Worm (Caenorhabditis elegans) whole organism, late embryonic: ENCODE data around the gene M01B2.12.
"Not testable (repeated sequence)": the region's sequence is repeated elsewhere in the genome, so short reads cannot be mapped to it uniquely, and the experiment has no call there.

Experiments used
- C08G9.2 ChIP-seq: sonication (generic microtip); optimal IDR thresholded peaks from 2 replicates; lab custom pipeline; 2016; ENCODE audit warnings: mild to moderate bottlenecking, missing genetic modification characterization, moderate library complexity, missing compliant biosample characterization
- C38D4.7 ChIP-seq: fragments of 200-800 bp; sonication (Bioruptor generic); optimal IDR thresholded peaks from 2 replicates; lab custom pipeline; 2018; ENCODE audit warnings: mild to moderate bottlenecking, missing genetic modification characterization, moderate library complexity, missing compliant biosample characterization
- F13H6.1 ChIP-seq: sonication (generic microtip); optimal IDR thresholded peaks from 2 replicates; lab custom pipeline; 2016; ENCODE audit warnings: missing genetic modification characterization, missing compliant biosample characterization
- T23F11.4 ChIP-seq: fragments of 200-800 bp; sonication (Bioruptor generic); optimal IDR thresholded peaks from 2 replicates; lab custom pipeline; 2018; ENCODE audit warnings: mild to moderate bottlenecking, missing genetic modification characterization, missing compliant biosample characterization
- ahr-1 ChIP-seq: sonication (generic microtip); optimal IDR thresholded peaks from 2 replicates; lab custom pipeline; 2016; ENCODE audit warnings: missing genetic modification characterization, missing compliant biosample characterization
- ama-1 ChIP-seq: fragments of 150-350 bp; optimal IDR thresholded peaks from 2 replicates; lab custom pipeline; 2014
- ceh-19 ChIP-seq: fragments of 200-800 bp; sonication (Bioruptor generic); optimal IDR thresholded peaks from 2 replicates; lab custom pipeline; 2018; ENCODE audit warnings: mild to moderate bottlenecking, missing genetic modification characterization, missing compliant biosample characterization
- ceh-2 ChIP-seq: sonication (generic microtip); optimal IDR thresholded peaks from 2 replicates; lab custom pipeline; 2016; ENCODE audit warnings: missing genotype, missing genetic modification characterization, missing compliant biosample characterization
- ceh-22 ChIP-seq: sonication (generic microtip); optimal IDR thresholded peaks from 2 replicates; lab custom pipeline; 2017; ENCODE audit warnings: missing biosample characterization, missing genetic modification characterization
- ceh-30 ChIP-seq: fragments of 150-350 bp; optimal IDR thresholded peaks from 2 replicates; lab custom pipeline; 2014; ENCODE audit warnings: missing biosample characterization, missing genetic modification characterization
- ceh-48 ChIP-seq: sonication (generic microtip); optimal IDR thresholded peaks from 2 replicates; lab custom pipeline; 2016; ENCODE audit warnings: missing genetic modification characterization, inconsistent platforms, missing compliant biosample characterization
- ceh-6 ChIP-seq: fragments of 200-800 bp; sonication (Bioruptor generic); optimal IDR thresholded peaks from 2 replicates; lab custom pipeline; 2018; ENCODE audit warnings: mild to moderate bottlenecking, missing genetic modification characterization, missing compliant biosample characterization
- dmd-4 ChIP-seq: sonication (generic microtip); optimal IDR thresholded peaks from 2 replicates; lab custom pipeline; 2016; ENCODE audit warnings: borderline replicate concordance, missing genetic modification characterization, missing compliant biosample characterization
- dve-1 ChIP-seq: sonication (generic microtip); optimal IDR thresholded peaks from 2 replicates; lab custom pipeline; 2017; ENCODE audit warnings: antibody characterized with exemption, mild to moderate bottlenecking, missing genetic modification characterization, missing compliant biosample characterization
- elt-2 ChIP-seq: sonication (generic microtip); optimal IDR thresholded peaks from 2 replicates; lab custom pipeline; 2016; ENCODE audit warnings: missing genetic modification reagents, missing genetic modification characterization, missing compliant biosample characterization
- fkh-10 ChIP-seq: fragments of 150-350 bp; optimal IDR thresholded peaks from 2 replicates; lab custom pipeline; 2014; ENCODE audit warnings: missing biosample characterization, missing genetic modification reagents, missing genetic modification characterization
- fkh-6 ChIP-seq: sonication (generic microtip); optimal IDR thresholded peaks from 2 replicates; lab custom pipeline; 2016; ENCODE audit warnings: missing genetic modification characterization, missing compliant biosample characterization
- hlh-13 ChIP-seq: fragments of 200-800 bp; sonication (Bioruptor generic); optimal IDR thresholded peaks from 2 replicates; lab custom pipeline; 2018; ENCODE audit warnings: mild to moderate bottlenecking, missing genetic modification characterization, missing compliant biosample characterization
- lim-6 ChIP-seq: sonication (generic microtip); optimal IDR thresholded peaks from 2 replicates; lab custom pipeline; 2016; ENCODE audit warnings: missing genetic modification characterization, missing compliant biosample characterization
- lin-11 ChIP-seq: fragments of 200-800 bp; sonication (Bioruptor generic); optimal IDR thresholded peaks from 2 replicates; lab custom pipeline; 2018; ENCODE audit warnings: mild to moderate bottlenecking, missing genetic modification characterization, missing compliant biosample characterization
- mec-3 ChIP-seq: sonication (generic microtip); optimal IDR thresholded peaks from 2 replicates; lab custom pipeline; 2016; ENCODE audit warnings: borderline replicate concordance, missing genetic modification characterization, missing compliant biosample characterization
- nfya-1 ChIP-seq: sonication (generic microtip); optimal IDR thresholded peaks from 2 replicates; lab custom pipeline; 2017; ENCODE audit warnings: missing genetic modification characterization, mild to moderate bottlenecking, missing compliant biosample characterization, antibody characterized with exemption, moderate library complexity
- nhr-11 ChIP-seq: fragments of 150-350 bp; optimal IDR thresholded peaks from 2 replicates; lab custom pipeline; 2014; ENCODE audit warnings: missing biosample characterization, missing genetic modification characterization
- nhr-232 ChIP-seq: sonication (generic microtip); optimal IDR thresholded peaks from 2 replicates; lab custom pipeline; 2016; ENCODE audit warnings: missing genetic modification characterization, missing compliant biosample characterization
- odd-2 ChIP-seq: sonication (generic microtip); optimal IDR thresholded peaks from 2 replicates; lab custom pipeline; 2017; ENCODE audit warnings: antibody characterized with exemption, mild to moderate bottlenecking, missing genetic modification characterization, missing compliant biosample characterization
- pax-1 ChIP-seq: fragments of 150-350 bp; optimal IDR thresholded peaks from 2 replicates; lab custom pipeline; 2014; ENCODE audit warnings: missing biosample characterization, missing genetic modification characterization
- sox-2 ChIP-seq: fragments of 200-800 bp; sonication (Bioruptor generic); IDR thresholded peaks from 2 replicates; pipeline ENCODE4 v1.3.6; 2022; ENCODE audit warnings: missing genetic modification reagents, missing genetic modification characterization, missing compliant biosample characterization
- tbx-7 ChIP-seq: sonication (generic microtip); optimal IDR thresholded peaks from 2 replicates; lab custom pipeline; 2016; ENCODE audit warnings: missing genotype, missing genetic modification characterization, missing compliant biosample characterization
- unc-3 ChIP-seq, 2 experiments: fragments of 200-800 bp in 1 of 2; sonication (Bioruptor generic) in 1 of 2; sonication (generic microtip) in 1 of 2; conservative IDR thresholded peaks in 1 of 2; optimal IDR thresholded peaks in 1 of 2; 2 replicates each; pipeline versions ENCODE4 v1.3.6 to Lab custom; 2016 to 2022; ENCODE audit warnings: missing compliant biosample characterization in 2 of 2, missing genetic modification characterization in 2 of 2, missing genetic modification reagents in 1 of 2
- unc-42 ChIP-seq: sonication (generic microtip); optimal IDR thresholded peaks from 2 replicates; lab custom pipeline; 2016; ENCODE audit warnings: missing genotype, missing genetic modification characterization, missing compliant biosample characterization
- unc-86 ChIP-seq: sonication (generic microtip); optimal IDR thresholded peaks from 2 replicates; lab custom pipeline; 2016; ENCODE audit warnings: missing genetic modification characterization, missing compliant biosample characterization
- zip-5 ChIP-seq: sonication (generic microtip); optimal IDR thresholded peaks from 2 replicates; lab custom pipeline; 2016; ENCODE audit warnings: missing genetic modification characterization, missing compliant biosample characterization
- ztf-16 ChIP-seq: sonication (generic microtip); optimal IDR thresholded peaks from 2 replicates; lab custom pipeline; 2017; ENCODE audit warnings: missing genetic modification characterization, missing compliant biosample characterization

Gene M01B2.12

ce11 chrV:15267405-15267804 is 3.4 kb upstream of the M01B2.12 start, which contains the start of gene T10H4.13:
Gene T10H4.13 (minus strand): TSS chrV:15267505.
- TF ChIP-seq pax-1: no peak
- no peak for TF ChIP-seq sox-2
- TF ChIP-seq hlh-13 (GFP tag; lab: Kevin White, UChicago): no peak
- no peak for TF ChIP-seq dmd-4
- no peak for TF ChIP-seq ahr-1 (tag; lab: Kevin White, UChicago)
- no peak for TF ChIP-seq nhr-11 (tag; lab: Kevin White, UChicago)
- no peak for TF ChIP-seq nfya-1 (tag; lab: Kevin White, UChicago)
- no peak for TF ChIP-seq ceh-48
- TF ChIP-seq F13H6.1: no peak
- no peak for TF ChIP-seq dve-1 (tag; lab: Kevin White, UChicago)
- TF ChIP-seq ceh-22 (tag; lab: Kevin White, UChicago): no peak
- TF ChIP-seq C38D4.7: no peak
- TF ChIP-seq T23F11.4: no peak
- TF ChIP-seq ceh-30: no peak
- no peak for TF ChIP-seq zip-5 (tag; lab: Kevin White, UChicago)
- no peak for TF ChIP-seq odd-2
- no peak for TF ChIP-seq lim-6 (tag; lab: Kevin White, UChicago)
- TF ChIP-seq tbx-7 (tag; lab: Kevin White, UChicago): no peak

ce11 chrV:15265814-15266213 is 1.8 kb upstream of the M01B2.12 start, which contains the start of gene M01B2.13:
Gene M01B2.13 (minus strand): TSS chrV:15265914.
- TF ChIP-seq C08G9.2 (no peak), nhr-11 (tag; lab: Kevin White, UChicago) (no peak), mec-3 (tag; lab: Kevin White, UChicago) (no peak), F13H6.1 (no peak), nfya-1 (tag; lab: Kevin White, UChicago) (no peak), dmd-4 (no peak), unc-86 (tag; lab: Kevin White, UChicago) (no peak), ama-1 (lab: Kevin White, UChicago) (no peak), tbx-7 (tag; lab: Kevin White, UChicago) (no peak), unc-42 (tag; lab: Kevin White, UChicago) (no peak), nhr-232 (tag; lab: Kevin White, UChicago) (no peak)

ce11 chrV:15262336-15262735 is 1.7 kb downstream of the M01B2.12 start, which contains the start of gene M01B2.10:
Gene M01B2.10 (minus strand): TSS chrV:15262436.
- TF ChIP-seq fkh-6 (tag; lab: Kevin White, UChicago); ceh-6 (GFP tag; lab: Kevin White, UChicago); lin-11: not testable (repeated sequence)

ce11 chrV:15259904-15260303 is 4.1 kb downstream of the M01B2.12 start, which contains the start of gene M01B2.8:
Gene M01B2.8 (plus strand): TSS chrV:15260204.
- TF ChIP-seq fkh-10 (GFP tag; lab: Kevin White, UChicago): no peak
- TF ChIP-seq ceh-30: no peak
- TF ChIP-seq ceh-2 (tag; lab: Kevin White, UChicago): no peak
- no peak for TF ChIP-seq C38D4.7
- TF ChIP-seq, all 69 proteins: peak for 0

DNA sequence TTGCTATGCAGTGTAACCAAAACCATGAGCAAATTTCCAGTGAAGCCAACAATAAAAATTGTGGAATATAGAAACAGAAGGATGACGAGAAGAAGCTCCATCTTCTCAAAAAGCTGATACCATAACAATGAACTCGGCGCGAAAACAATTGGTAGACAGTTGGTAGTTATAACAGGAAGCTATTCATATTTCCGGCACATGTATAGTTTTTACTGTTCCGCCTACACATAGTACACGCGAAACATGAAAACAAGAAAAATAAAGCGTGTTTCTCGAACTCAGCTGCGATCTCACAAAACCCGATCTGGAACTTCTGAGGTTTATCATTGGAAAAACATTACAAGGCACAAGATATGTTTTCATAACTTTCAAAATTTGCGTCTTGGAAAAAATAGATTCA is 5.0 kb downstream of the M01B2.12 start, which contains the start of gene srsx-37:
TSS of gene srsx-37 (minus strand) at position 101 of the 400 bp plus-strand sequence.
- TF ChIP-seq pax-1: no peak
- TF ChIP-seq unc-3 (GFP tag; conservative IDR thresholded peaks at IDR 0.05; lab: Robert Waterston, UW): no peak
- no peak for TF ChIP-seq unc-3 (tag; optimal IDR thresholded peaks at IDR 0.05; lab: Kevin White, UChicago)
- TF ChIP-seq ceh-22 (tag; lab: Kevin White, UChicago): no peak
- TF ChIP-seq C38D4.7: no peak
- TF ChIP-seq elt-2: no peak
- TF ChIP-seq ztf-16 (tag; lab: Kevin White, UChicago): no peak
- no peak for TF ChIP-seq ceh-19 (GFP tag; lab: Kevin White, UChicago)
- TF ChIP-seq fkh-6 (tag; lab: Kevin White, UChicago): no peak
